Worm (Caenorhabditis elegans): ENCODE measurements around the gene F39E9.14.

Gene F39E9.14

ce11 chrII:3284558-3284957 lies 5.9 kb downstream of the F39E9.14 start, which contains the start of gene scl-15:
scl-15 (minus strand) TSS chrII:3284658.
- no peak for TF ChIP-seq ceh-34 (tag; optimal IDR thresholded peaks at IDR 0.05)

- no peak for TF ChIP-seq ceh-31 (tag; optimal IDR thresholded peaks at IDR 0.05)
- no peak for TF ChIP-seq unc-42 (tag; optimal IDR thresholded peaks at IDR 0.05)
- TF ChIP-seq fax-1 (tag; optimal IDR thresholded peaks at IDR 0.05), result no peak
- TF ChIP-seq eyg-1 (tag; optimal IDR thresholded peaks at IDR 0.05), result no peak
- no peak for TF ChIP-seq hlh-8 (tag; optimal IDR thresholded peaks at IDR 0.05)
- TF ChIP-seq fkh-6 (tag; optimal IDR thresholded peaks at IDR 0.05), result no peak
- TF ChIP-seq sdc-2 (tag; optimal IDR thresholded peaks at IDR 0.05), result no peak
- no peak for TF ChIP-seq pqm-1 (tag; optimal IDR thresholded peaks at IDR 0.05)
- TF ChIP-seq pat-9 (tag; optimal IDR thresholded peaks at IDR 0.05), result no peak
- no peak for TF ChIP-seq K09A11.1 (tag; optimal IDR thresholded peaks at IDR 0.05; ENCODE audit: insufficient read depth)
- no peak for TF ChIP-seq elt-4 (tag; optimal IDR thresholded peaks at IDR 0.05)
- no peak for TF ChIP-seq ceh-34 (tag; optimal IDR thresholded peaks at IDR 0.05)
These were observed 8.1 kb downstream of the F39E9.14 start, which contains the start of gene nep-13 for ce11 chrII:3282353-3282752. nep-13 (plus strand) TSS chrII:3282653.

- TF ChIP-seq unc-55 (GFP tag; optimal IDR thresholded peaks at IDR 0.05), result no peak
- TF ChIP-seq ceh-24 (tag; optimal IDR thresholded peaks at IDR 0.05), result no peak
- no peak for TF ChIP-seq ceh-19 (GFP tag; optimal IDR thresholded peaks at IDR 0.05)
- no peak for TF ChIP-seq ceh-6 (GFP tag; optimal IDR thresholded peaks at IDR 0.05)
These were observed 11.8 kb downstream of the F39E9.14 start, which contains the start of gene wht-4 for ce11 chrII:3278634-3279033. wht-4 (plus strand) TSS chrII:3278934.

ce11 chrII:3277686-3278085 lies 12.8 kb downstream of the F39E9.14 start, which contains the start of gene F02E11.4:
F02E11.4 (minus strand) TSS chrII:3277786.
- TF ChIP-seq mec-3 (tag; optimal IDR thresholded peaks at IDR 0.05; ENCODE audit: borderline replicate concordance), result no peak
- TF ChIP-seq ceh-18 (tag; optimal IDR thresholded peaks at IDR 0.05), result no peak
- TF ChIP-seq pha-2 (tag; optimal IDR thresholded peaks at IDR 0.05), result no peak
- no peak for TF ChIP-seq elt-2 (tag; optimal IDR thresholded peaks at IDR 0.05)
- TF ChIP-seq pag-3 (tag; optimal IDR thresholded peaks at IDR 0.05; ENCODE audit: borderline replicate concordance), result no peak
- no peak for TF ChIP-seq pat-9 (tag; optimal IDR thresholded peaks at IDR 0.05)
- TF ChIP-seq odd-2 (tag; optimal IDR thresholded peaks at IDR 0.05), result no peak
- no peak for TF ChIP-seq gmeb-2 (tag; optimal IDR thresholded peaks at IDR 0.05)
- TF ChIP-seq fax-1 (tag; optimal IDR thresholded peaks at IDR 0.05), result no peak

- no peak for TF ChIP-seq lin-11 (tag; optimal IDR thresholded peaks at IDR 0.05)
- no peak for TF ChIP-seq ceh-34 (tag; optimal IDR thresholded peaks at IDR 0.05)
- TF ChIP-seq ceh-48 (tag; optimal IDR thresholded peaks at IDR 0.05), result no peak
- TF ChIP-seq nhr-11 (tag; optimal IDR thresholded peaks at IDR 0.05), result no peak
- no peak for TF ChIP-seq Y22D7AL.16 (tag; optimal IDR thresholded peaks at IDR 0.05)
- no peak for TF ChIP-seq ztf-16 (tag; optimal IDR thresholded peaks at IDR 0.05)
- TF ChIP-seq T23F11.4 (GFP tag; optimal IDR thresholded peaks at IDR 0.05), result no peak
- TF ChIP-seq sox-4 (tag; optimal IDR thresholded peaks at IDR 0.05), result no peak
These were observed 15.5 kb downstream of the F39E9.14 start, which contains the start of gene F02E11.3 for ce11 chrII:3274923-3275322. F02E11.3 (minus strand) TSS chrII:3275023.

ce11 chrII:3270598-3270997 lies 19.8 kb downstream of the F39E9.14 start:
- TF ChIP-seq unc-3 (GFP tag; conservative IDR thresholded peaks at IDR 0.05) (no peak), unc-3 (tag; optimal IDR thresholded peaks at IDR 0.05) (no peak), hlh-6 (tag; optimal IDR thresholded peaks at IDR 0.05) (no peak), ama-1 (optimal IDR thresholded peaks at IDR 0.05) (no peak)
